Worm (Caenorhabditis elegans) whole organism, L1 larva: Measurements from ENCODE around the gene pals-23.

ENCODE experiments used
- aly-2 ChIP-seq: fragments of 150-350 bp; optimal IDR thresholded peaks from 2 replicates; lab custom pipeline; 2014; ENCODE audit warnings: missing biosample characterization, missing genetic modification characterization
- ceh-82 ChIP-seq, 3 experiments: fragments of 150-350 bp in 1 of 3; sonication (generic microtip) in 2 of 3; optimal IDR thresholded peaks; 2 replicates each; lab custom pipeline; 2014 to 2017; ENCODE audit warnings: missing biosample characterization in 3 of 3, missing genetic modification characterization in 3 of 3
- dpl-1 ChIP-seq, 3 experiments: fragments of 150-350 bp in 2 of 3; sonication (generic microtip) in 1 of 3; optimal IDR thresholded peaks; 2 replicates each; lab custom pipeline; 2014 to 2017; ENCODE audit warnings: missing biosample characterization in 3 of 3, missing genetic modification characterization in 3 of 3, missing genetic modification reagents in 3 of 3
- dsc-1 ChIP-seq: sonication (generic microtip); optimal IDR thresholded peaks from 2 replicates; lab custom pipeline; 2016; ENCODE audit warnings: mild to moderate bottlenecking, missing genetic modification characterization, missing compliant biosample characterization
- fos-1 ChIP-seq: fragments of 150-350 bp; optimal IDR thresholded peaks from 2 replicates; lab custom pipeline; 2014; ENCODE audit warnings: missing biosample characterization, missing genetic modification characterization
- grh-1 ChIP-seq: fragments of 200-800 bp; sonication (Bioruptor generic); IDR thresholded peaks from 2 replicates; pipeline ENCODE4 v1.3.6; 2022; ENCODE audit warnings: missing genetic modification reagents, missing genetic modification characterization, missing compliant biosample characterization
- nhr-11 ChIP-seq: fragments of 150-350 bp; optimal IDR thresholded peaks from 2 replicates; lab custom pipeline; 2014; ENCODE audit warnings: missing biosample characterization, missing genetic modification characterization
- nhr-12 ChIP-seq: sonication (generic microtip); optimal IDR thresholded peaks from 2 replicates; lab custom pipeline; 2017; ENCODE audit warnings: missing biosample characterization, missing genetic modification characterization
- nhr-47 ChIP-seq: sonication (generic microtip); optimal IDR thresholded peaks from 2 replicates; lab custom pipeline; 2016; ENCODE audit warnings: mild to moderate bottlenecking, missing genetic modification characterization, moderate library complexity, missing compliant biosample characterization
- unc-130 ChIP-seq: fragments of 150-350 bp; optimal IDR thresholded peaks from 2 replicates; lab custom pipeline; 2017; ENCODE audit warnings: missing biosample characterization, missing genetic modification characterization, inconsistent platforms
- unc-98 ChIP-seq: fragments of 200-800 bp; sonication (Bioruptor generic); IDR thresholded peaks from 2 replicates; pipeline ENCODE4 v1.3.6; 2022; ENCODE audit warnings: missing genetic modification characterization, missing compliant biosample characterization
- zag-1 ChIP-seq: fragments of 150-350 bp; optimal IDR thresholded peaks from 2 replicates; lab custom pipeline; 2014; ENCODE audit warnings: missing biosample characterization, missing genetic modification characterization

DNA sequence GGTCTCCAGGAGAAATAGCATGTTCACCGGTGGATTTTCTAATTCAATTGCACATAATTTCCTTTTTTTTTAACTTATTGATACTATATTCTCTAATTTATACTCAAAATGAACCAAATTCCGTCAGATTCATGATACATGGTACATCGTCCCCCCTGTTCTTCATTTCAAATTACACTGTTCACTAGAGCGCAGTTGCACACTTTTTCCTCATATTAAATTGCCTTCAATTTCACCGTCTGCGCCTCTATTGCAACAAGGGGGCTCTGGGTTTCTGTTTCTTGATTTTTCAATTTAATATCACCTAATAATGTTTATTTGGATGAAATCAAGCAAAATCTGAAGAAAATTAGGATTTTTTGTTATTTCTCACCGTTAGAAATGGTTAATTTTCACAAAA, 7.0 kb downstream of the pals-23 start:
- TF ChIP-seq unc-130 (tag; lab: Kevin White, UChicago) (peak; percentile 27), nhr-11 (no peak), nhr-12 (tag; lab: Kevin White, UChicago) (no peak), zag-1 (tag; lab: Kevin White, UChicago) (peak; percentile 14), fos-1 (tag; lab: Kevin White, UChicago) (no peak), ceh-82 (tag; optimal IDR thresholded peaks at IDR 0.05; lab: Kevin White, UChicago) (peak in 2 of 3 experiments; percentile 2 to 70), dpl-1 (GFP tag; optimal IDR thresholded peaks at IDR 0.05; lab: Kevin White, UChicago) (peak; percentile 32 to 72 (median 60)), unc-98 (no peak), dsc-1 (tag; lab: Kevin White, UChicago) (peak; percentile 37), nhr-47 (tag; lab: Kevin White, UChicago) (peak; percentile 55), aly-2 (tag; lab: Kevin White, UChicago) (no peak), grh-1 (GFP tag; lab: Robert Waterston, UW) (no peak)
